Fruit fly (Drosophila melanogaster) whole organism, embryonic: ENCODE measurements around the gene CG13989.

Experiments used
- Asciz ChIP-seq: fragments of 200-800 bp; sonication (Bioruptor generic); optimal IDR thresholded peaks from 2 replicates; lab custom pipeline; 2017; ENCODE audit warnings: missing biosample characterization, mild to moderate bottlenecking, missing genetic modification characterization, missing genetic modification reagents
- CG1024 ChIP-seq: fragments of 200-800 bp; sonication (Bioruptor generic); IDR thresholded peaks from 2 replicates; pipeline ENCODE4 v1.3.6; 2022; ENCODE audit warnings: missing biosample characterization, missing genetic modification characterization
- CG11504 ChIP-seq: fragments of 200-800 bp; sonication (Bioruptor generic); optimal IDR thresholded peaks from 3 replicates; lab custom pipeline; 2019; ENCODE audit warnings: missing biosample characterization, mild to moderate bottlenecking, missing genetic modification characterization, moderate library complexity
- CG11695 ChIP-seq: fragments of 200-800 bp; sonication (Bioruptor generic); IDR thresholded peaks from 3 replicates; pipeline ENCODE4 v1.3.6; 2022; ENCODE audit warnings: missing biosample characterization, missing genetic modification characterization
- CG11723 ChIP-seq: fragments of 200-800 bp; sonication (Bioruptor generic); optimal IDR thresholded peaks from 2 replicates; lab custom pipeline; 2017; ENCODE audit warnings: missing biosample characterization, mild to moderate bottlenecking, missing genetic modification characterization
- CG1233 ChIP-seq: fragments of 200-800 bp; sonication (Bioruptor generic); optimal IDR thresholded peaks from 4 replicates; lab custom pipeline; 2018; ENCODE audit warnings: missing biosample characterization, mild to moderate bottlenecking, missing genetic modification characterization
- CG12391 ChIP-seq: fragments of 200-800 bp; sonication (Bioruptor generic); optimal IDR thresholded peaks from 3 replicates; lab custom pipeline; 2018; ENCODE audit warnings: missing biosample characterization, mild to moderate bottlenecking, missing genetic modification characterization, moderate library complexity
- CG12744 ChIP-seq: fragments of 200-800 bp; sonication (Bioruptor generic); optimal IDR thresholded peaks from 2 replicates; lab custom pipeline; 2016; ENCODE audit warnings: missing biosample characterization, missing genetic modification characterization
- CG13624 ChIP-seq: fragments of 200-800 bp; sonication (Bioruptor generic); optimal IDR thresholded peaks from 2 replicates; lab custom pipeline; 2016; ENCODE audit warnings: missing biosample characterization, missing genetic modification characterization
- CG14050 ChIP-seq: fragments of 200-800 bp; sonication (Bioruptor generic); IDR thresholded peaks from 3 replicates; pipeline ENCODE4 v1.3.6; 2022; ENCODE audit warnings: missing biosample characterization, missing genetic modification characterization
- CG14710 ChIP-seq: fragments of 200-800 bp; sonication (Bioruptor generic); optimal IDR thresholded peaks from 3 replicates; lab custom pipeline; 2019; ENCODE audit warnings: missing biosample characterization, mild to moderate bottlenecking, missing genetic modification characterization, moderate library complexity
- CG15696 ChIP-seq: fragments of 200-800 bp; sonication (Bioruptor generic); optimal IDR thresholded peaks from 2 replicates; lab custom pipeline; 2019; ENCODE audit warnings: missing biosample characterization, mild to moderate bottlenecking, missing genetic modification characterization, moderate library complexity
- CG4360 ChIP-seq: fragments of 200-800 bp; sonication (Bioruptor generic); IDR thresholded peaks from 2 replicates; pipeline ENCODE4 v1.3.6; 2022; ENCODE audit warnings: missing biosample characterization, missing genetic modification characterization
- CG5180 ChIP-seq: fragments of 200-800 bp; sonication (Bioruptor generic); optimal IDR thresholded peaks from 3 replicates; lab custom pipeline; 2017; ENCODE audit warnings: missing biosample characterization, missing genetic modification characterization, mild to moderate bottlenecking, moderate library complexity, missing genetic modification reagents
- CG6854 ChIP-seq: fragments of 200-800 bp; sonication (Bioruptor generic); optimal IDR thresholded peaks from 3 replicates; lab custom pipeline; 2017; ENCODE audit warnings: missing biosample characterization, mild to moderate bottlenecking, missing genetic modification characterization
- CG7372 ChIP-seq: fragments of 200-800 bp; sonication (Bioruptor generic); IDR thresholded peaks from 2 replicates; pipeline ENCODE4 v1.3.6; 2022; ENCODE audit warnings: missing biosample characterization, missing genetic modification characterization
- CG8924 ChIP-seq: fragments of 200-800 bp; optimal IDR thresholded peaks from 3 replicates; lab custom pipeline; 2019; ENCODE audit warnings: missing biosample characterization, mild to moderate bottlenecking, missing genetic modification characterization, moderate library complexity
- CG9437 ChIP-seq: fragments of 200-800 bp; sonication (Bioruptor generic); optimal IDR thresholded peaks from 2 replicates; lab custom pipeline; 2018; ENCODE audit warnings: missing biosample characterization, mild to moderate bottlenecking, missing genetic modification characterization
- CG9727 ChIP-seq: fragments of 200-800 bp; sonication (Bioruptor generic); optimal IDR thresholded peaks from 3 replicates; lab custom pipeline; 2017; ENCODE audit warnings: missing biosample characterization, mild to moderate bottlenecking, missing genetic modification characterization
- CG9817 ChIP-seq: fragments of 200-800 bp; sonication (Bioruptor generic); optimal IDR thresholded peaks from 2 replicates; lab custom pipeline; 2018; ENCODE audit warnings: missing biosample characterization, mild to moderate bottlenecking, missing genetic modification characterization, moderate library complexity
- Doc2 ChIP-seq: fragments of 200-800 bp; sonication (Bioruptor generic); IDR thresholded peaks from 2 replicates; pipeline ENCODE4 v1.3.6; 2022; ENCODE audit warnings: missing biosample characterization, missing genetic modification characterization
- Ets65A ChIP-seq: fragments of 200-800 bp; sonication (Bioruptor generic); peaks from one replicate; lab custom pipeline; 2016; ENCODE audit warnings: missing biosample characterization, missing genetic modification characterization
- H15 ChIP-seq: fragments of 200-800 bp; sonication (Bioruptor generic); IDR thresholded peaks from 3 replicates; pipeline ENCODE4 v1.3.6; 2022; ENCODE audit warnings: missing biosample characterization, missing genetic modification characterization
- Max ChIP-seq: fragments of 200-800 bp; sonication (Bioruptor generic); optimal IDR thresholded peaks from 2 replicates; lab custom pipeline; 2016; ENCODE audit warnings: missing biosample characterization, mild to moderate bottlenecking, missing genetic modification characterization
- NC2β ChIP-seq: fragments of 200-800 bp; sonication (Bioruptor generic); optimal IDR thresholded peaks from 2 replicates; lab custom pipeline; 2016; ENCODE audit warnings: missing biosample characterization, missing genetic modification characterization
- NK7.1 ChIP-seq: fragments of 200-800 bp; sonication (Bioruptor generic); optimal IDR thresholded peaks from 3 replicates; lab custom pipeline; 2016; ENCODE audit warnings: missing biosample characterization, missing genetic modification characterization
- Neu2 ChIP-seq: fragments of 200-800 bp; sonication (Bioruptor generic); optimal IDR thresholded peaks from 3 replicates; lab custom pipeline; 2016; ENCODE audit warnings: missing biosample characterization, missing genetic modification characterization, borderline replicate concordance
- Opbp ChIP-seq: fragments of 200-800 bp; sonication (Bioruptor generic); IDR thresholded peaks from 3 replicates; pipeline ENCODE4 v1.3.6; 2022; ENCODE audit warnings: missing biosample characterization, missing genetic modification characterization; ENCODE audit not compliant: partially characterized antibody
- Optix ChIP-seq: fragments of 200-800 bp; sonication (Bioruptor generic); IDR thresholded peaks from 3 replicates; pipeline ENCODE4 v1.3.6; 2022; ENCODE audit warnings: missing biosample characterization, missing genetic modification characterization
- Ssrp ChIP-seq: fragments of 200-800 bp; sonication (Bioruptor generic); optimal IDR thresholded peaks from 2 replicates; lab custom pipeline; 2018; ENCODE audit warnings: missing biosample characterization, mild to moderate bottlenecking, missing genetic modification characterization, moderate library complexity
- aop ChIP-seq: fragments of 200-800 bp; sonication (Bioruptor generic); IDR thresholded peaks from 2 replicates; pipeline ENCODE4 v1.3.6; 2022; ENCODE audit warnings: missing biosample characterization, missing genetic modification characterization
- ap ChIP-seq: fragments of 200-800 bp; sonication (Bioruptor generic); IDR thresholded peaks from 2 replicates; pipeline ENCODE4 v1.3.6; 2022; ENCODE audit warnings: missing biosample characterization, missing genetic modification characterization
- br ChIP-seq: fragments of >200 bp; optimal IDR thresholded peaks from 2 replicates; lab custom pipeline; 2017
- croc ChIP-seq: fragments of 200-800 bp; sonication (Bioruptor generic); conservative IDR thresholded peaks from 3 replicates; pipeline ENCODE4 v1.3.6; 2022; ENCODE audit warnings: missing biosample characterization, missing genetic modification characterization
- eyg ChIP-seq: fragments of 200-800 bp; sonication (Bioruptor generic); optimal IDR thresholded peaks from 3 replicates; lab custom pipeline; 2016; ENCODE audit warnings: missing biosample characterization, missing genetic modification characterization
- fru ChIP-seq: fragments of >200 bp; optimal IDR thresholded peaks from 2 replicates; lab custom pipeline; 2017
- gt ChIP-seq: fragments of 200-800 bp; sonication (Bioruptor generic); IDR thresholded peaks from 2 replicates; pipeline ENCODE4 v1.3.6; 2022; ENCODE audit warnings: missing biosample characterization, missing genetic modification characterization
- h ChIP-seq: fragments of >200 bp; optimal IDR thresholded peaks from 2 replicates; lab custom pipeline; 2017
- inv ChIP-seq: fragments of 200-800 bp; sonication (Bioruptor generic); IDR thresholded peaks from 2 replicates; pipeline ENCODE4 v1.3.6; 2022; ENCODE audit warnings: missing biosample characterization, missing genetic modification characterization; ENCODE audit not compliant: partially characterized antibody
- knrl ChIP-seq: fragments of 200-800 bp; sonication (Bioruptor generic); IDR thresholded peaks from 3 replicates; pipeline ENCODE4 v1.3.6; 2022; ENCODE audit warnings: missing biosample characterization, missing genetic modification characterization; ENCODE audit not compliant: partially characterized antibody
- lmd ChIP-seq: fragments of 200-800 bp; sonication (Bioruptor generic); IDR thresholded peaks from 2 replicates; pipeline ENCODE4 v1.3.6; 2022; ENCODE audit warnings: missing biosample characterization, missing genetic modification characterization
- maf-S ChIP-seq: fragments of 200-800 bp; sonication (Bioruptor generic); optimal IDR thresholded peaks from 2 replicates; lab custom pipeline; 2016; ENCODE audit warnings: missing biosample characterization, missing genetic modification characterization
- pfk ChIP-seq: fragments of 200-800 bp; sonication (Bioruptor generic); optimal IDR thresholded peaks from 2 replicates; lab custom pipeline; 2018; ENCODE audit warnings: missing biosample characterization, mild to moderate bottlenecking, missing genetic modification characterization, moderate library complexity
- psq ChIP-seq: fragments of 200-800 bp; sonication (Bioruptor generic); optimal IDR thresholded peaks from 2 replicates; lab custom pipeline; 2017; ENCODE audit warnings: missing biosample characterization, missing genetic modification characterization
- schlank ChIP-seq: fragments of 200-800 bp; sonication (Bioruptor generic); optimal IDR thresholded peaks from 2 replicates; lab custom pipeline; 2018; ENCODE audit warnings: missing biosample characterization, mild to moderate bottlenecking, missing genetic modification characterization
- sima ChIP-seq: fragments of 200-800 bp; sonication (Bioruptor generic); optimal IDR thresholded peaks from 2 replicates; lab custom pipeline; 2016; ENCODE audit warnings: missing biosample characterization, missing genetic modification characterization
- so ChIP-seq: fragments of 200-800 bp; sonication (Bioruptor generic); IDR thresholded peaks from 3 replicates; pipeline ENCODE4 v1.3.6; 2022; ENCODE audit warnings: missing biosample characterization, missing genetic modification characterization
- unc-4 ChIP-seq: fragments of 200-800 bp; sonication (Bioruptor generic); IDR thresholded peaks from 2 replicates; pipeline ENCODE4 v1.3.6; 2022; ENCODE audit warnings: missing biosample characterization, missing genetic modification characterization; ENCODE audit not compliant: partially characterized antibody
- vvl ChIP-seq: fragments of 200-800 bp; sonication (Bioruptor generic); IDR thresholded peaks from 2 replicates; pipeline ENCODE4 v1.3.6; 2022; ENCODE audit warnings: missing biosample characterization, missing genetic modification characterization
- yki ChIP-seq: fragments of >200 bp; optimal IDR thresholded peaks from 3 replicates; lab custom pipeline; 2018
- z ChIP-seq: fragments of 200-800 bp; sonication (Bioruptor generic); IDR thresholded peaks from 3 replicates; pipeline ENCODE4 v1.3.6; 2022; ENCODE audit warnings: missing biosample characterization, missing genetic modification characterization

CG13989 gene

DNA sequence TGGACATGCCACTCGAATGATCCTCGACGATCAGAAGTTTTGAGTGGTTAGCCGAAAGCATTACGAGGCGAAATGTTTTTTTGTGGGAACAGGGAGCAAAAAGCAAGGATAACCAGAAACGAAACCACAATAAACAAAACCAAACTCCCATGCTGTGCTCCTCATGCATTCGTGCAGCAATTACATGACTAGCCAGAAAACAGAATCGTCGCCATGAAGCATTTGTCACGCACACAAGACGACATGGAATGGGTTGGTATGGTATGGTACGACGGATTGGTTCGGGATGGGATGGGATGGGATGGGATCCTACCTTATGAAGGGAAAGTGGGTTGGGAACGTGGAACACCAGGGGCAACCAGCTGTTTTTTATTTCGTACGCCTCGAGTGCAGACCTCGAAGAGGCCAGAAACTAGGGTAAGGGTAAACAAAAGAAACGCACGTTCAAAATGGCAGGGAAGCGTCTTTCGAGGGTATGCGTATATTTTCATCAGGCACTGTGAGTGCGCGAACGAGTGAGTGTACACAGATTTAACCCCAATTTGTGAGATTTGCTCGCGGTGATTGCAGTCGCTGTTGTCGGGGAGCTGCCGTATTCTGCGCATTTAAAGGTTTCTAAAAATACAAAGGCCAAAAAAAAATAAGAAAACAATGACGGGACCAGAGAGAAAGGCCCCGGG is 44.6 kb downstream of the CG13989 start (continued):
- peak; percentile 70 for TF ChIP-seq pfk (GFP tag; lab: Kevin White, UChicago)
- TF ChIP-seq CG14050 (GFP tag; lab: Robert Waterston, UW), result no peak

DNA sequence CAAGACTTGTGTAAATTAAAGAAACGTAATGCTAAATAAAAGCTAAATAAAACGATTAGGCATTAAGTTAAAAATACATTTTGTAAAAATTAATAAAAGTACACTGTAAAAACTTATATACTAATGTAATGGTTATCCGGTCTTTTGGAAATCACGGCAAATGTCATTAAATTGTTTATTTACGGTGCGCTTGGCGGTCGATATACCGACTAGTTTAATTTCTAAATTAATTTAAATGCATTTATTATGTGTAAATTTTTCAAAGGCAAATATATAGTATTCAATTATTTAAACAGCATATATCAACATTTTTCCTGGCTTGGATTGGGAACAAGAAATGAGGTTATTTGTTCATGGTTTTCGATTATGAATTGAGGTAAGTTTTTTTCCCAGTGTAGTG is 50.6 kb downstream of the CG13989 start:
- TF ChIP-seq CG11723 (GFP tag; lab: Kevin White, UChicago) (no peak), H15 (no peak), sima (GFP tag; lab: Kevin White, UChicago) (no peak), Doc2 (no peak), CG12391 (tag; lab: Kevin White, UChicago) (peak; percentile 33), maf-S (GFP tag; lab: Kevin White, UChicago) (no peak), Optix (GFP tag; lab: Robert Waterston, UW) (no peak), CG1233 (GFP tag; lab: Kevin White, UChicago) (no peak), knrl (GFP tag; lab: Robert Waterston, UW) (no peak), CG13624 (no peak), schlank (tag; lab: Kevin White, UChicago) (no peak), croc (GFP tag; lab: Robert Waterston, UW) (no peak), psq (no peak), ap (no peak), fru (lab: Kevin White, UChicago) (no peak), inv (GFP tag; lab: Robert Waterston, UW) (no peak), Ets65A (GFP tag; lab: Kevin White, UChicago) (no peak), so (GFP tag; lab: Robert Waterston, UW) (no peak), CG14710 (tag; lab: Kevin White, UChicago) (peak; percentile 32), CG9727 (GFP tag; lab: Kevin White, UChicago) (peak; percentile 18), NC2β (GFP tag; lab: Kevin White, UChicago) (no peak), CG6854 (GFP tag; lab: Kevin White, UChicago) (no peak), br (lab: Kevin White, UChicago) (no peak), CG8924 (tag; lab: Kevin White, UChicago) (no peak), CG9817 (no peak), eyg (no peak), CG15696 (tag; lab: Kevin White, UChicago) (peak; percentile 23), unc-4 (GFP tag; lab: Robert Waterston, UW) (no peak), Max (no peak), Ssrp (tag; lab: Kevin White, UChicago) (peak; percentile 12), vvl (GFP tag; lab: Robert Waterston, UW) (no peak), CG11695 (GFP tag; lab: Robert Waterston, UW) (no peak), lmd (GFP tag; lab: Robert Waterston, UW) (no peak), CG1024 (GFP tag; lab: Robert Waterston, UW) (no peak), CG9437 (GFP tag; lab: Kevin White, UChicago) (peak; percentile 22), NK7.1 (GFP tag; lab: Kevin White, UChicago) (no peak), Asciz (GFP tag; lab: Kevin White, UChicago) (no peak), CG12744 (GFP tag; lab: Kevin White, UChicago) (no peak), CG4360 (GFP tag; lab: Robert Waterston, UW) (no peak), aop (GFP tag; lab: Robert Waterston, UW) (no peak), gt (no peak), z (GFP tag; lab: Robert Waterston, UW) (no peak), CG7372 (GFP tag; lab: Robert Waterston, UW) (no peak), h (lab: Kevin White, UChicago) (no peak), Opbp (GFP tag; lab: Robert Waterston, UW) (no peak), CG11504 (tag; lab: Kevin White, UChicago) (peak; percentile 12), yki (lab: Kevin White, UChicago) (no peak), Neu2 (GFP tag; lab: Kevin White, UChicago) (no peak), CG5180 (GFP tag; lab: Kevin White, UChicago) (no peak)
